Fruit fly (Drosophila melanogaster): Measurements from ENCODE around the gene Polr3I.

dm6 chrX:16893034-16893433 is 8.7 kb downstream of the Polr3I start:
- TF ChIP-seq CTCF (optimal IDR thresholded peaks at IDR 0.05) (no peak), CG8478 (optimal IDR thresholded peaks at IDR 0.05) (no peak)
